Worm (Caenorhabditis elegans) whole organism, late embryonic: ENCODE results near the gene hlh-28.
"Not testable (repeated sequence)": the region's sequence is repeated elsewhere in the genome, so short reads cannot be mapped to it uniquely, and the experiment has no call there.

Experiments used
- K02D7.2 ChIP-seq: sonication (generic microtip); optimal IDR thresholded peaks from 2 replicates; lab custom pipeline; 2017; ENCODE audit warnings: mild to moderate bottlenecking, missing genetic modification characterization, missing compliant biosample characterization
- T23F11.4 ChIP-seq: fragments of 200-800 bp; sonication (Bioruptor generic); optimal IDR thresholded peaks from 2 replicates; lab custom pipeline; 2018; ENCODE audit warnings: mild to moderate bottlenecking, missing genetic modification characterization, missing compliant biosample characterization
- Y22D7AL.16 ChIP-seq: sonication (generic microtip); optimal IDR thresholded peaks from 2 replicates; lab custom pipeline; 2016; ENCODE audit warnings: missing genetic modification characterization, missing compliant biosample characterization
- ahr-1 ChIP-seq: sonication (generic microtip); optimal IDR thresholded peaks from 2 replicates; lab custom pipeline; 2016; ENCODE audit warnings: missing genetic modification characterization, missing compliant biosample characterization
- ceh-14 ChIP-seq: sonication (generic microtip); optimal IDR thresholded peaks from 2 replicates; lab custom pipeline; 2016; ENCODE audit warnings: missing genotype, missing genetic modification characterization, missing compliant biosample characterization
- ceh-18 ChIP-seq: sonication (generic microtip); optimal IDR thresholded peaks from 2 replicates; lab custom pipeline; 2016; ENCODE audit warnings: missing genetic modification characterization, missing compliant biosample characterization
- ceh-2 ChIP-seq: sonication (generic microtip); optimal IDR thresholded peaks from 2 replicates; lab custom pipeline; 2016; ENCODE audit warnings: missing genotype, missing genetic modification characterization, missing compliant biosample characterization
- ceh-24 ChIP-seq: sonication (generic microtip); optimal IDR thresholded peaks from 2 replicates; lab custom pipeline; 2016; ENCODE audit warnings: mild to moderate bottlenecking, missing genetic modification characterization, missing compliant biosample characterization
- ceh-31 ChIP-seq: sonication (generic microtip); optimal IDR thresholded peaks from 2 replicates; lab custom pipeline; 2016; ENCODE audit warnings: missing genetic modification characterization, missing compliant biosample characterization
- ceh-34 ChIP-seq: sonication (generic microtip); optimal IDR thresholded peaks from 2 replicates; lab custom pipeline; 2016; ENCODE audit warnings: mild to moderate bottlenecking, missing genetic modification characterization, missing compliant biosample characterization
- ceh-6 ChIP-seq: fragments of 200-800 bp; sonication (Bioruptor generic); optimal IDR thresholded peaks from 2 replicates; lab custom pipeline; 2018; ENCODE audit warnings: mild to moderate bottlenecking, missing genetic modification characterization, missing compliant biosample characterization
- ceh-9 ChIP-seq: sonication (generic microtip); optimal IDR thresholded peaks from 2 replicates; lab custom pipeline; 2016; ENCODE audit warnings: mild to moderate bottlenecking, missing genetic modification characterization, inconsistent platforms, missing compliant biosample characterization
- elt-2 ChIP-seq: sonication (generic microtip); optimal IDR thresholded peaks from 2 replicates; lab custom pipeline; 2016; ENCODE audit warnings: missing genetic modification reagents, missing genetic modification characterization, missing compliant biosample characterization
- elt-4 ChIP-seq: sonication (generic microtip); optimal IDR thresholded peaks from 2 replicates; lab custom pipeline; 2016; ENCODE audit warnings: missing genetic modification characterization, missing compliant biosample characterization
- eyg-1 ChIP-seq: sonication (generic microtip); optimal IDR thresholded peaks from 2 replicates; lab custom pipeline; 2016; ENCODE audit warnings: missing genotype, missing genetic modification characterization, missing compliant biosample characterization
- fax-1 ChIP-seq: sonication (generic microtip); optimal IDR thresholded peaks from 2 replicates; lab custom pipeline; 2016; ENCODE audit warnings: missing genotype, missing genetic modification characterization, missing compliant biosample characterization
- fkh-6 ChIP-seq: sonication (generic microtip); optimal IDR thresholded peaks from 2 replicates; lab custom pipeline; 2016; ENCODE audit warnings: missing genetic modification characterization, missing compliant biosample characterization
- gmeb-2 ChIP-seq: sonication (generic microtip); optimal IDR thresholded peaks from 2 replicates; lab custom pipeline; 2016; ENCODE audit warnings: missing genetic modification characterization, inconsistent platforms, missing compliant biosample characterization
- hlh-30 ChIP-seq: sonication (generic microtip); optimal IDR thresholded peaks from 2 replicates; lab custom pipeline; 2017; ENCODE audit warnings: antibody characterized with exemption, missing genetic modification characterization, missing compliant biosample characterization; ENCODE audit not compliant: insufficient read depth
- hlh-6 ChIP-seq: sonication (generic microtip); optimal IDR thresholded peaks from 2 replicates; lab custom pipeline; 2016; ENCODE audit warnings: missing genotype, missing genetic modification characterization, missing compliant biosample characterization
- hlh-8 ChIP-seq: sonication (generic microtip); optimal IDR thresholded peaks from 2 replicates; lab custom pipeline; 2016; ENCODE audit warnings: missing genotype, missing genetic modification characterization, missing compliant biosample characterization
- lim-6 ChIP-seq: sonication (generic microtip); optimal IDR thresholded peaks from 2 replicates; lab custom pipeline; 2016; ENCODE audit warnings: missing genetic modification characterization, missing compliant biosample characterization
- madf-2 ChIP-seq: sonication (generic microtip); optimal IDR thresholded peaks from 2 replicates; lab custom pipeline; 2017; ENCODE audit warnings: missing genetic modification characterization, missing compliant biosample characterization
- mec-3 ChIP-seq: sonication (generic microtip); optimal IDR thresholded peaks from 2 replicates; lab custom pipeline; 2016; ENCODE audit warnings: borderline replicate concordance, missing genetic modification characterization, missing compliant biosample characterization
- nhr-11 ChIP-seq: fragments of 150-350 bp; optimal IDR thresholded peaks from 2 replicates; lab custom pipeline; 2014; ENCODE audit warnings: missing biosample characterization, missing genetic modification characterization
- npax-4 ChIP-seq: sonication (generic microtip); optimal IDR thresholded peaks from 2 replicates; lab custom pipeline; 2016; ENCODE audit warnings: missing genetic modification characterization, missing compliant biosample characterization
- pag-3 ChIP-seq: sonication (generic microtip); optimal IDR thresholded peaks from 2 replicates; lab custom pipeline; 2016; ENCODE audit warnings: missing compliant biosample characterization, missing genetic modification characterization, borderline replicate concordance
- pax-1 ChIP-seq: fragments of 150-350 bp; optimal IDR thresholded peaks from 2 replicates; lab custom pipeline; 2014; ENCODE audit warnings: missing biosample characterization, missing genetic modification characterization
- pqm-1 ChIP-seq: sonication (generic microtip); optimal IDR thresholded peaks from 2 replicates; lab custom pipeline; 2016; ENCODE audit warnings: missing genetic modification characterization, missing compliant biosample characterization
- sdc-2 ChIP-seq: sonication (generic microtip); optimal IDR thresholded peaks from 2 replicates; lab custom pipeline; 2016; ENCODE audit warnings: missing genotype, missing genetic modification characterization, missing compliant biosample characterization
- tbx-2 ChIP-seq: sonication (generic microtip); optimal IDR thresholded peaks from 2 replicates; lab custom pipeline; 2016; ENCODE audit warnings: missing genetic modification characterization, missing compliant biosample characterization
- tbx-7 ChIP-seq: sonication (generic microtip); optimal IDR thresholded peaks from 2 replicates; lab custom pipeline; 2016; ENCODE audit warnings: missing genotype, missing genetic modification characterization, missing compliant biosample characterization
- ttx-3 ChIP-seq: sonication (generic microtip); optimal IDR thresholded peaks from 2 replicates; lab custom pipeline; 2016; ENCODE audit warnings: missing genetic modification reagents, missing genetic modification characterization, missing compliant biosample characterization
- unc-3 ChIP-seq, 2 experiments: fragments of 200-800 bp in 1 of 2; sonication (Bioruptor generic) in 1 of 2; sonication (generic microtip) in 1 of 2; conservative IDR thresholded peaks in 1 of 2; optimal IDR thresholded peaks in 1 of 2; 2 replicates each; pipeline versions ENCODE4 v1.3.6 to Lab custom; 2016 to 2022; ENCODE audit warnings: missing compliant biosample characterization in 2 of 2, missing genetic modification characterization in 2 of 2, missing genetic modification reagents in 1 of 2
- unc-42 ChIP-seq: sonication (generic microtip); optimal IDR thresholded peaks from 2 replicates; lab custom pipeline; 2016; ENCODE audit warnings: missing genotype, missing genetic modification characterization, missing compliant biosample characterization
- unc-55 ChIP-seq: sonication (generic microtip); optimal IDR thresholded peaks from 2 replicates; lab custom pipeline; 2017; ENCODE audit warnings: missing biosample characterization, missing genetic modification reagents, missing genetic modification characterization
- unc-86 ChIP-seq: sonication (generic microtip); optimal IDR thresholded peaks from 2 replicates; lab custom pipeline; 2016; ENCODE audit warnings: missing genetic modification characterization, missing compliant biosample characterization

hlh-28 gene

ce11 chrX:17545498-17545897, 5.4 kb upstream of the hlh-28 start:
- TF ChIP-seq sdc-2 (tag; lab: Kevin White, UChicago): peak; percentile 97
- no peak for TF ChIP-seq ceh-14 (tag; lab: Kevin White, UChicago)
- TF ChIP-seq unc-86 (tag; lab: Kevin White, UChicago): no peak

- not testable (repeated sequence) for TF ChIP-seq pag-3, gmeb-2, ahr-1 (tag; lab: Kevin White, UChicago)
Measured at ce11 chrX:17548539-17548938, 2.3 kb upstream of the hlh-28 start, which contains the start of gene hlh-29. TSS of gene hlh-29 (minus strand) at chrX:17548639.

ce11 chrX:17553772-17554171, 2.9 kb downstream of the hlh-28 start:
- TF ChIP-seq T23F11.4 (GFP tag; lab: Kevin White, UChicago) (no peak), fax-1 (tag; lab: Kevin White, UChicago) (no peak)

- TF ChIP-seq Y22D7AL.16 (tag; lab: Kevin White, UChicago): no peak
- TF ChIP-seq ceh-34 (tag; lab: Kevin White, UChicago): no peak
- TF ChIP-seq pag-3 (tag; lab: Kevin White, UChicago): no peak
- no peak for TF ChIP-seq ceh-2 (tag; lab: Kevin White, UChicago)
- TF ChIP-seq ceh-14 (tag; lab: Kevin White, UChicago): no peak
- no peak for TF ChIP-seq ceh-31 (tag; lab: Kevin White, UChicago)
- no peak for TF ChIP-seq lim-6 (tag; lab: Kevin White, UChicago)
- no peak for TF ChIP-seq hlh-30
- no peak for TF ChIP-seq ceh-6
- TF ChIP-seq sdc-2 (tag; lab: Kevin White, UChicago): peak; percentile 58
- no peak for TF ChIP-seq nhr-11 (tag; lab: Kevin White, UChicago)
- no peak for TF ChIP-seq pqm-1 (tag; lab: Kevin White, UChicago)
- TF ChIP-seq npax-4 (tag; lab: Kevin White, UChicago): no peak
- no peak for TF ChIP-seq elt-2 (tag; lab: Kevin White, UChicago)
- TF ChIP-seq pax-1 (tag; lab: Kevin White, UChicago): no peak
- peak; percentile 5 for TF ChIP-seq unc-42 (tag; lab: Kevin White, UChicago)
- peak; percentile 41 for TF ChIP-seq unc-55 (GFP tag; lab: Kevin White, UChicago)
- no peak for TF ChIP-seq K02D7.2
- TF ChIP-seq unc-3 (GFP tag; conservative IDR thresholded peaks at IDR 0.05; lab: Robert Waterston, UW): no peak
- no peak for TF ChIP-seq unc-3 (tag; optimal IDR thresholded peaks at IDR 0.05; lab: Kevin White, UChicago)
- no peak for TF ChIP-seq mec-3 (tag; lab: Kevin White, UChicago)
- TF ChIP-seq hlh-8 (tag; lab: Kevin White, UChicago): no peak
- no peak for TF ChIP-seq ttx-3
- TF ChIP-seq ceh-24 (tag; lab: Kevin White, UChicago): no peak
- TF ChIP-seq tbx-7 (tag; lab: Kevin White, UChicago): no peak
- TF ChIP-seq tbx-2: peak; percentile 5
- TF ChIP-seq ceh-18 (tag; lab: Kevin White, UChicago): no peak
- TF ChIP-seq elt-4 (tag; lab: Kevin White, UChicago): no peak
- TF ChIP-seq madf-2 (tag; lab: Kevin White, UChicago): no peak
- no peak for TF ChIP-seq fkh-6 (tag; lab: Kevin White, UChicago)
- TF ChIP-seq hlh-6: no peak
- TF ChIP-seq ceh-9: no peak
- TF ChIP-seq eyg-1 (tag; lab: Kevin White, UChicago): no peak
Measured at ce11 chrX:17562195-17562594, 11.3 kb downstream of the hlh-28 start.
